Worm (Caenorhabditis elegans): Measurements from ENCODE around the gene cul-5.

cul-5 gene

ce11 chrV:10222007-10222406 is 42.7 kb downstream of the cul-5 start, which contains the start of gene C12D8.20:
Gene C12D8.20 (plus strand): TSS chrV:10222307.
- TF ChIP-seq vab-7 (GFP tag; IDR thresholded peaks at IDR 0.05) (no peak), nhr-42 (GFP tag; IDR thresholded peaks at IDR 0.05) (no peak), dve-1 (tag; optimal IDR thresholded peaks at IDR 0.05; ENCODE audit: insufficient read depth) (no peak), fkh-10 (GFP tag; optimal IDR thresholded peaks at IDR 0.05) (no peak), T26A8.4 (GFP tag; IDR thresholded peaks at IDR 0.05) (no peak), F49E8.2 (tag; optimal IDR thresholded peaks at IDR 0.05; ENCODE audit: borderline replicate concordance) (no peak), spr-3 (GFP tag; optimal IDR thresholded peaks at IDR 0.05) (no peak), mdt-29 (GFP tag; IDR thresholded peaks at IDR 0.05) (no peak), nhr-102 (tag; optimal IDR thresholded peaks at IDR 0.05) (no peak), php-3 (GFP tag; IDR thresholded peaks at IDR 0.05) (no peak), dmd-9 (GFP tag; IDR thresholded peaks at IDR 0.05) (no peak), madf-5 (GFP tag; IDR thresholded peaks at IDR 0.05) (no peak), egl-27 (tag; optimal IDR thresholded peaks at IDR 0.05) (no peak), lin-15B (tag; optimal IDR thresholded peaks at IDR 0.05) (no peak)

DNA sequence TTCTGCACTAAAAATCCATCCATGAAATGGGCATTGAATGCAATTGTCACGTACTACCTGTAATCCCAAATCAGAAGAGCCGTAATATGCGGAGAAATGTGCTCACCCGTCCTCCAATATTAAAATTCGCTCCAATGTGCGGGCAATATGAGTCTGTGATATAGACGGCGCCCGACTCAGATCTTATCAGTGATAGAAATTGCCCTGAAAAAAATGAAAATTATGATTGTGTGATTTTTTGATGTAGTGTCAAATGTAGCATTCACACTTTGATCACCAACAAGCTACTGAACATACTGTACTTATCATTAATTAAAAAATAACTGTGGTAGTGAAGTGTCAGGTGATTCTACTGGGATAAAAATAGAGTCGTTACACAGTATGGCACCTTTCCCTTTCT is 45.3 kb downstream of the cul-5 start:
- peak; percentile 73 for TF ChIP-seq pqm-1 (tag; optimal IDR thresholded peaks at IDR 0.05)
- TF ChIP-seq mxl-3 (GFP tag; optimal IDR thresholded peaks at IDR 0.05) = no peak
- TF ChIP-seq nhr-28 (tag; optimal IDR thresholded peaks at IDR 0.05) = peak; percentile 76
- no peak for TF ChIP-seq hif-1 (tag; optimal IDR thresholded peaks at IDR 0.05)

ce11 chrV:10225610-10226009 is 46.3 kb downstream of the cul-5 start, which contains the start of gene daf-36:
Gene daf-36 (minus strand): TSS chrV:10225710.
- TF ChIP-seq nhr-28 (tag; optimal IDR thresholded peaks at IDR 0.05) (peak; percentile 39), ceh-32 (tag; optimal IDR thresholded peaks at IDR 0.05; ENCODE audit: poor library complexity) (no peak)

ce11 chrV:10227333-10227732 is 48.0 kb downstream of the cul-5 start, which contains the start of gene ttr-19:
Gene ttr-19 (minus strand): TSS chrV:10227433.
- TF ChIP-seq egl-43 (GFP tag; IDR thresholded peaks at IDR 0.05) = no peak

DNA sequence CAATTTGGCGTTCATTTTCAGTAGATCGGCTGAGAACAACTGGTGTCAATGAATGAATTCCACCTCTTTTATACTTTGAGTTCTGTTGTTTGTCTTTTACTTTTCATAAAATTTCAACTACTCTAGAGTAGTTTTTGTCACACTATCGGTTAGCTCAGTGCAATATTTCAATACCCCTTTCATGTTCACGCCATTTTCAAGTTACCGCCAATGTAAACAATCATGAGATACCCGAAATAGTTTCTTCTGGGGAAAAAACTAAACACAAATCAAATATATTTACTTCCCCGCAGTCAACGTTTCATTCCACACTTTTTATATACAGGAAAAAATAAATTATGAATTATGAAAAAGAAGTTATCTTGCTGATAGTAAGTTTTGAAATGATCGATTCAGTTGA is 49.0 kb downstream of the cul-5 start, which contains the start of gene fipr-4:
Gene fipr-4 (minus strand): TSS at position 101 of the 400 bp plus-strand sequence.
- TF ChIP-seq nhr-76 (tag; optimal IDR thresholded peaks at IDR 0.05) (no peak), nhr-237 (tag; optimal IDR thresholded peaks at IDR 0.05) (no peak), attf-4 (tag; optimal IDR thresholded peaks at IDR 0.05) (no peak), lin-39 (tag; optimal IDR thresholded peaks at IDR 0.05) (no peak), unc-62 (GFP tag; optimal IDR thresholded peaks at IDR 0.05 in 1 of 2) (no peak), unc-62 (tag; optimal IDR thresholded peaks at IDR 0.05) (no peak), zag-1 (tag; optimal IDR thresholded peaks at IDR 0.05) (no peak), aly-2 (tag; optimal IDR thresholded peaks at IDR 0.05) (no peak), R02D3.7 (tag; optimal IDR thresholded peaks at IDR 0.05) (no peak), Y48G9A.11 (GFP tag; IDR thresholded peaks at IDR 0.05) (no peak)

DNA sequence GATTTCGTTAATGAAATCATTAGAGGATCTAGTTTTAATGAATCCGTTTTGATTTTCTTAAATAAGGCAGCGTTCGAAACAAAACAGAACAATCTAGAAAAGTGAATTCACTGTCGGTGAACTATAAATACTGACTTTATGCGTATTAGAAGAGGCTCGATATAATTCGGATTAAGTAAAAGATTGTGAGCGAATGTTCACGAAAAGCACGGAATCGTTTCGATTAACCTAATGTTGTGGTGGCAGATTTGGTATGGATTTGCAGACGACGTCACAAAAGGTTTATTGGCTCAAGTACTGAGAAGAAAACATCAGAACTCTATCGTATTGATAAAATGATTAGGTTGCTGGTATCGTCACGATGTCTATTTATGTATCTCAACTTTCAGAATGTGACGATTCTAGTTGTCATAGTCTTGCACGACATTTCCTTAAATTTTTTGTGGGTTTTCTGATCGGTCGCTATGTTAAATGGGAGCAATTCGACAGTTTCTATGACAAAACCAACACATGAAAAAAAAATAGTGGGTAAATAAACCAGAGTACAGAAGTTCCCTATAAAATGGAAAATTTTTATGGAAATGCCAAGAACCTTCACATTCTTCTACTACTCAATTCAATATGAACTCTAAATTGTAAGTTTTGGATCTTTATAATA is 50.0 kb downstream of the cul-5 start, which contains the start of the genes pyt-1 and fipr-7:
Gene pyt-1 (minus strand): TSS at position 101 of the 658 bp plus-strand sequence.
Gene fipr-7 (plus strand): TSS at position 608 of the 658 bp plus-strand sequence.
- no peak for TF ChIP-seq dmd-6 (GFP tag; IDR thresholded peaks at IDR 0.05)
- no peak for TF ChIP-seq hmg-1.1 (GFP tag; IDR thresholded peaks at IDR 0.05)
- TF ChIP-seq arid-1 (GFP tag; conservative IDR thresholded peaks at IDR 0.05) = no peak
- no peak for TF ChIP-seq nhr-48 (tag; optimal IDR thresholded peaks at IDR 0.05)
- TF ChIP-seq dmd-9 (GFP tag; IDR thresholded peaks at IDR 0.05) = no peak
- no peak for TF ChIP-seq aly-2 (tag; optimal IDR thresholded peaks at IDR 0.05)
